Fruit fly (Drosophila melanogaster) whole organism, embryonic: ENCODE results near the gene Rrp1.
A peak's percentile ranks its signal among the peaks of the same experiment; 100 is the strongest.

Experiments
- Abd-B ChIP-seq: fragments of 200-800 bp; sonication (Bioruptor generic); optimal IDR thresholded peaks from 2 replicates; lab custom pipeline; 2018; ENCODE audit warnings: missing biosample characterization, mild to moderate bottlenecking, missing genetic modification characterization, moderate library complexity
- B-H1 ChIP-seq: fragments of 200-800 bp; sonication (Bioruptor generic); IDR thresholded peaks from 3 replicates; pipeline ENCODE4 v1.3.6; 2022; ENCODE audit warnings: missing biosample characterization, missing genetic modification characterization
- CG10543 ChIP-seq: fragments of 200-800 bp; sonication (Bioruptor generic); optimal IDR thresholded peaks from 3 replicates; lab custom pipeline; 2017; ENCODE audit warnings: missing biosample characterization, mild to moderate bottlenecking, missing genetic modification characterization, moderate library complexity
- CG12219 ChIP-seq: fragments of 200-800 bp; sonication (Bioruptor generic); optimal IDR thresholded peaks from 3 replicates; lab custom pipeline; 2018; ENCODE audit warnings: missing biosample characterization, mild to moderate bottlenecking, missing genetic modification characterization
- CG13424 ChIP-seq: fragments of 200-800 bp; sonication (Bioruptor generic); optimal IDR thresholded peaks from 2 replicates; lab custom pipeline; 2019; ENCODE audit warnings: missing biosample characterization, mild to moderate bottlenecking, missing genetic modification characterization, moderate library complexity
- CG14710 ChIP-seq: fragments of 200-800 bp; sonication (Bioruptor generic); optimal IDR thresholded peaks from 3 replicates; lab custom pipeline; 2019; ENCODE audit warnings: missing biosample characterization, mild to moderate bottlenecking, missing genetic modification characterization, moderate library complexity
- CG15601 ChIP-seq: fragments of 200-800 bp; sonication (Bioruptor generic); optimal IDR thresholded peaks from 3 replicates; lab custom pipeline; 2019; ENCODE audit warnings: missing biosample characterization, mild to moderate bottlenecking, missing genetic modification characterization, moderate library complexity
- CG1647 ChIP-seq: fragments of 200-800 bp; sonication (Bioruptor generic); optimal IDR thresholded peaks from 3 replicates; lab custom pipeline; 2016; ENCODE audit warnings: missing biosample characterization, missing genetic modification characterization
- CG17186 ChIP-seq: fragments of 200-800 bp; sonication (Bioruptor generic); optimal IDR thresholded peaks from 3 replicates; lab custom pipeline; 2017; ENCODE audit warnings: missing biosample characterization, missing genetic modification reagents, missing genetic modification characterization
- CG17361 ChIP-seq: fragments of 200-800 bp; sonication (Bioruptor generic); IDR thresholded peaks from 3 replicates; pipeline ENCODE4 v1.3.6; 2022; ENCODE audit warnings: missing biosample characterization, missing genetic modification characterization
- CG2120 ChIP-seq: fragments of 200-800 bp; sonication (Bioruptor generic); optimal IDR thresholded peaks from 3 replicates; lab custom pipeline; 2016; ENCODE audit warnings: missing biosample characterization, missing genetic modification characterization
- CG2712 ChIP-seq: fragments of 200-800 bp; optimal IDR thresholded peaks from 3 replicates; lab custom pipeline; 2019; ENCODE audit warnings: missing biosample characterization, mild to moderate bottlenecking, missing genetic modification characterization, moderate library complexity
- CG34422 ChIP-seq: fragments of 200-800 bp; sonication (Bioruptor generic); IDR thresholded peaks from 3 replicates; pipeline ENCODE4 v1.3.6; 2022; ENCODE audit warnings: missing biosample characterization, missing genetic modification characterization
- CG42726 ChIP-seq: fragments of 200-800 bp; sonication (Bioruptor generic); IDR thresholded peaks from 2 replicates; pipeline ENCODE4 v1.3.6; 2022; ENCODE audit warnings: missing biosample characterization, missing genetic modification characterization; ENCODE audit not compliant: partially characterized antibody
- CG4328 ChIP-seq: fragments of 200-800 bp; sonication (Bioruptor generic); optimal IDR thresholded peaks from 3 replicates; lab custom pipeline; 2017; ENCODE audit warnings: missing biosample characterization, missing genetic modification reagents, missing genetic modification characterization
- CG4424 ChIP-seq: fragments of 200-800 bp; sonication (Bioruptor generic); optimal IDR thresholded peaks from 3 replicates; lab custom pipeline; 2016; ENCODE audit warnings: missing biosample characterization, missing genetic modification characterization
- CG6813 ChIP-seq: fragments of 200-800 bp; sonication (Bioruptor generic); optimal IDR thresholded peaks from 2 replicates; lab custom pipeline; 2017; ENCODE audit warnings: missing biosample characterization, missing genetic modification characterization, mild to moderate bottlenecking, moderate library complexity, missing genetic modification reagents
- CG7556 ChIP-seq: fragments of 200-800 bp; sonication (Bioruptor generic); optimal IDR thresholded peaks from 2 replicates; lab custom pipeline; 2017; ENCODE audit warnings: missing biosample characterization, mild to moderate bottlenecking, missing genetic modification characterization
- CG7928 ChIP-seq: fragments of 200-800 bp; sonication (Bioruptor generic); optimal IDR thresholded peaks from 2 replicates; lab custom pipeline; 2017; ENCODE audit warnings: missing biosample characterization, mild to moderate bottlenecking, missing genetic modification characterization
- CG7963 ChIP-seq: fragments of 200-800 bp; sonication (Bioruptor generic); IDR thresholded peaks from 3 replicates; pipeline ENCODE4 v1.3.6; 2022; ENCODE audit warnings: missing biosample characterization, missing genetic modification characterization; ENCODE audit not compliant: partially characterized antibody
- CHES-1-like ChIP-seq: fragments of 200-800 bp; sonication (Bioruptor generic); optimal IDR thresholded peaks from 2 replicates; lab custom pipeline; 2016; ENCODE audit warnings: missing biosample characterization, missing genetic modification characterization
- D ChIP-seq, 2 experiments: fragments of 200-800 bp in 1 of 2; fragments of >200 bp in 1 of 2; sonication (Bioruptor generic) in 1 of 2; optimal IDR thresholded peaks; 2 replicates in 1 of 2; 3 replicates in 1 of 2; lab custom pipeline; 2017; ENCODE audit warnings: mild to moderate bottlenecking in 1 of 2, missing biosample characterization in 1 of 2, missing genetic modification characterization in 1 of 2, missing genetic modification reagents in 1 of 2
- D19B ChIP-seq: fragments of 200-800 bp; sonication (Bioruptor generic); optimal IDR thresholded peaks from 2 replicates; lab custom pipeline; 2017; ENCODE audit warnings: missing biosample characterization, mild to moderate bottlenecking, missing genetic modification characterization
- Deaf1 ChIP-seq: fragments of 200-800 bp; optimal IDR thresholded peaks from 3 replicates; lab custom pipeline; 2019; ENCODE audit warnings: missing biosample characterization, mild to moderate bottlenecking, missing genetic modification characterization, moderate library complexity
- Dip2 ChIP-seq: fragments of 200-800 bp; sonication (Bioruptor generic); IDR thresholded peaks from 2 replicates; pipeline ENCODE4 v1.3.6; 2022; ENCODE audit warnings: missing biosample characterization, missing genetic modification characterization
- Hey ChIP-seq: fragments of 200-800 bp; sonication (Bioruptor generic); optimal IDR thresholded peaks from 3 replicates; lab custom pipeline; 2018; ENCODE audit warnings: missing biosample characterization, mild to moderate bottlenecking, missing genetic modification characterization
- Lhr ChIP-seq: fragments of 200-800 bp; sonication (Bioruptor generic); optimal IDR thresholded peaks from 3 replicates; lab custom pipeline; 2017; ENCODE audit warnings: mild to moderate bottlenecking, missing biosample characterization, missing genetic modification reagents, missing genetic modification characterization
- Med ChIP-seq: fragments of 200-800 bp; sonication (Bioruptor generic); peaks from one replicate; lab custom pipeline; 2016; ENCODE audit warnings: missing biosample characterization, missing genetic modification characterization, mild to moderate bottlenecking, inconsistent platforms, moderate library complexity
- Neu2 ChIP-seq: fragments of 200-800 bp; sonication (Bioruptor generic); optimal IDR thresholded peaks from 3 replicates; lab custom pipeline; 2016; ENCODE audit warnings: missing biosample characterization, missing genetic modification characterization, borderline replicate concordance
- Sin3A ChIP-seq: fragments of >200 bp; optimal IDR thresholded peaks from 2 replicates; lab custom pipeline; 2018
- Spps ChIP-seq: fragments of 200-800 bp; sonication (Bioruptor generic); optimal IDR thresholded peaks from 2 replicates; lab custom pipeline; 2018; ENCODE audit warnings: missing biosample characterization, mild to moderate bottlenecking, missing genetic modification characterization
- Sry-δ ChIP-seq: fragments of 200-800 bp; sonication (Bioruptor generic); optimal IDR thresholded peaks from 2 replicates; lab custom pipeline; 2016; ENCODE audit warnings: missing biosample characterization, missing genetic modification characterization
- Taf1 ChIP-seq: fragments of 200-800 bp; sonication (Bioruptor generic); IDR thresholded peaks from 2 replicates; pipeline ENCODE4 v1.3.6; 2022; ENCODE audit warnings: missing biosample characterization, missing genetic modification characterization
- Xbp1 ChIP-seq: fragments of 200-800 bp; sonication (Bioruptor generic); optimal IDR thresholded peaks from 3 replicates; lab custom pipeline; 2016; ENCODE audit warnings: missing biosample characterization, mild to moderate bottlenecking, missing genetic modification characterization
- ato ChIP-seq: fragments of 200-800 bp; sonication (Bioruptor generic); IDR thresholded peaks from 2 replicates; pipeline ENCODE4 v1.3.6; 2022; ENCODE audit warnings: missing biosample characterization, missing genetic modification characterization; ENCODE audit not compliant: partially characterized antibody
- cg ChIP-seq: fragments of 200-800 bp; sonication (Bioruptor generic); optimal IDR thresholded peaks from 3 replicates; lab custom pipeline; 2019; ENCODE audit warnings: missing biosample characterization, mild to moderate bottlenecking, missing genetic modification characterization, moderate library complexity
- fd102C ChIP-seq: fragments of 200-800 bp; sonication (Bioruptor generic); optimal IDR thresholded peaks from 2 replicates; lab custom pipeline; 2018; ENCODE audit warnings: missing biosample characterization, mild to moderate bottlenecking, missing genetic modification characterization, moderate library complexity
- gce ChIP-seq: fragments of 200-800 bp; sonication (Bioruptor generic); IDR thresholded peaks from 3 replicates; pipeline ENCODE4 v1.3.6; 2022; ENCODE audit warnings: missing biosample characterization, missing genetic modification characterization
- gem ChIP-seq: fragments of 200-800 bp; sonication (Bioruptor generic); optimal IDR thresholded peaks from 2 replicates; lab custom pipeline; 2019; ENCODE audit warnings: missing biosample characterization, mild to moderate bottlenecking, missing genetic modification characterization, moderate library complexity
- lilli ChIP-seq: fragments of 200-800 bp; sonication (Bioruptor generic); optimal IDR thresholded peaks from 3 replicates; lab custom pipeline; 2016; ENCODE audit warnings: missing biosample characterization, missing genetic modification characterization
- mld ChIP-seq: fragments of 200-800 bp; sonication (Bioruptor generic); IDR thresholded peaks from 3 replicates; pipeline ENCODE4 v1.3.6; 2022; ENCODE audit warnings: missing biosample characterization, missing genetic modification characterization; ENCODE audit not compliant: partially characterized antibody
- pan ChIP-seq, 4 experiments: fragments of >200 bp in 3 of 4; fragments of 200-800 bp in 1 of 4; sonication (Bioruptor generic) in 1 of 4; optimal IDR thresholded peaks in 3 of 4; IDR thresholded peaks in 1 of 4; 2 replicates each; pipeline versions ENCODE4 v1.3.6 to Lab custom; 2017 to 2022; ENCODE audit warnings: missing biosample characterization in 2 of 4, missing genetic modification characterization in 2 of 4, mixed read lengths in 1 of 4
- pfk ChIP-seq: fragments of 200-800 bp; sonication (Bioruptor generic); optimal IDR thresholded peaks from 2 replicates; lab custom pipeline; 2018; ENCODE audit warnings: missing biosample characterization, mild to moderate bottlenecking, missing genetic modification characterization, moderate library complexity
- pita ChIP-seq: fragments of 200-800 bp; sonication (Bioruptor generic); optimal IDR thresholded peaks from 2 replicates; lab custom pipeline; 2017; ENCODE audit warnings: missing biosample characterization, mild to moderate bottlenecking, missing genetic modification characterization
- shn ChIP-seq: fragments of 200-800 bp; sonication (Bioruptor generic); optimal IDR thresholded peaks from 3 replicates; lab custom pipeline; 2016; ENCODE audit warnings: missing biosample characterization, missing genetic modification characterization
- stc ChIP-seq: fragments of 200-800 bp; sonication (Bioruptor generic); IDR thresholded peaks from 2 replicates; pipeline ENCODE4 v1.3.6; 2022; ENCODE audit warnings: missing biosample characterization, missing genetic modification characterization
- tll ChIP-seq, 2 experiments: fragments of 200-800 bp in 1 of 2; fragments of >200 bp in 1 of 2; sonication (Bioruptor generic) in 1 of 2; optimal IDR thresholded peaks; 2 replicates each; lab custom pipeline; 2017 to 2019; ENCODE audit warnings: missing biosample characterization in 2 of 2, missing genetic modification characterization in 2 of 2, mild to moderate bottlenecking in 1 of 2, moderate library complexity in 1 of 2
- toy ChIP-seq: fragments of 200-800 bp; sonication (Bioruptor generic); IDR thresholded peaks from 2 replicates; pipeline ENCODE4 v1.3.6; 2022; ENCODE audit warnings: missing biosample characterization, missing genetic modification characterization
- tx ChIP-seq: fragments of 200-800 bp; sonication (Bioruptor generic); optimal IDR thresholded peaks from 2 replicates; lab custom pipeline; 2016; ENCODE audit warnings: missing biosample characterization, missing genetic modification characterization

The Rrp1 gene

dm6 chr2L:2993236-2993635, 20.9 kb upstream of the Rrp1 start (continued):
- no peak for TF ChIP-seq CG7963 (GFP tag; lab: Robert Waterston, UW)
- TF ChIP-seq D (optimal IDR thresholded peaks at IDR 0.05; lab: Kevin White, UChicago): no peak
- TF ChIP-seq D (GFP tag; optimal IDR thresholded peaks at IDR 0.05; lab: Kevin White, UChicago): no peak
- TF ChIP-seq mld (GFP tag; lab: Robert Waterston, UW): 0 out of 3 replicates have a peak, but pooled peaks have one; percentile 7
- TF ChIP-seq CG10543 (GFP tag; lab: Kevin White, UChicago): peak; percentile 66
- TF ChIP-seq D19B (GFP tag; lab: Kevin White, UChicago): no peak
- TF ChIP-seq cg (GFP tag; lab: Kevin White, UChicago): peak; percentile 82
- TF ChIP-seq Xbp1 (GFP tag; lab: Kevin White, UChicago): no peak
- 0 out of 3 replicates have a peak, but pooled peaks have one; percentile 26 for TF ChIP-seq gce
- TF ChIP-seq CG4424 (GFP tag; lab: Kevin White, UChicago): no peak
- peak; percentile 83 for TF ChIP-seq Hey
- no peak for TF ChIP-seq CG7928
- TF ChIP-seq ato (GFP tag; lab: Robert Waterston, UW): no peak
- no peak for TF ChIP-seq shn
- TF ChIP-seq pan (optimal IDR thresholded peaks at IDR 0.05; lab: Kevin White, UChicago): no peak
- TF ChIP-seq pan (GFP tag; optimal IDR thresholded peaks at IDR 0.05 in 1 of 2, IDR thresholded peaks at IDR 0.05 in 1 of 2): no peak
- peak; percentile 10 for TF ChIP-seq CG6813 (GFP tag; lab: Kevin White, UChicago)
- TF ChIP-seq CG13424 (tag; lab: Kevin White, UChicago): no peak
- peak; percentile 5 for TF ChIP-seq CHES-1-like (GFP tag; lab: Kevin White, UChicago)
- TF ChIP-seq CG7556 (GFP tag; lab: Kevin White, UChicago): no peak
- TF ChIP-seq Neu2 (GFP tag; lab: Kevin White, UChicago): no peak
- no peak for TF ChIP-seq Abd-B (GFP tag; lab: Kevin White, UChicago)
- no peak for TF ChIP-seq Spps (tag; lab: Kevin White, UChicago)
- no peak for TF ChIP-seq stc (GFP tag; lab: Robert Waterston, UW)
- peak; percentile 35; the same call in 1 of the 3 replicates for TF ChIP-seq CG34422
- no peak for TF ChIP-seq tll (GFP tag; optimal IDR thresholded peaks at IDR 0.05; lab: Kevin White, UChicago)
- no peak for TF ChIP-seq CG12219 (GFP tag; lab: Kevin White, UChicago)
- TF ChIP-seq CG15601 (tag; lab: Kevin White, UChicago): no peak
- no peak for TF ChIP-seq CG42726
- TF ChIP-seq Deaf1 (tag; lab: Kevin White, UChicago): no peak
- no peak for TF ChIP-seq CG2712
- no peak for TF ChIP-seq toy (GFP tag; lab: Robert Waterston, UW)

dm6 chr2L:2992664-2993174, 20.4 kb upstream of the Rrp1 start, which contains the start of the genes okr and CG3558:
okr (minus strand) TSS chr2L:2992759.
CG3558 (plus strand) TSS chr2L:2992870.
- TF ChIP-seq Med (GFP tag; lab: Kevin White, UChicago) (peak; percentile 81), Lhr (peak; percentile 23), CG2120 (GFP tag; lab: Kevin White, UChicago) (peak; percentile 23), B-H1 (no peak), tx (GFP tag; lab: Kevin White, UChicago) (no peak), CG14710 (tag; lab: Kevin White, UChicago) (peak; percentile 59), Sry-δ (GFP tag; lab: Kevin White, UChicago) (peak; percentile 89), pfk (GFP tag; lab: Kevin White, UChicago) (peak; percentile 94), Taf1 (no peak), CG4328 (GFP tag; lab: Kevin White, UChicago) (no peak), CG17186 (GFP tag; lab: Kevin White, UChicago) (peak; percentile 59), gem (tag; lab: Kevin White, UChicago) (no peak), Sin3A (lab: Kevin White, UChicago) (peak; percentile 63), pita (GFP tag; lab: Kevin White, UChicago) (no peak), CG17361 (GFP tag; lab: Robert Waterston, UW) (no peak), Dip2 (no peak), CG1647 (GFP tag; lab: Kevin White, UChicago) (peak; percentile 19), lilli (GFP tag; lab: Kevin White, UChicago) (peak; percentile 21), CG34422 (no peak), fd102C (no peak)
